Worm (Caenorhabditis elegans): ENCODE measurements around the gene dbl-1.

- no peak for TF ChIP-seq dao-5 (tag; optimal IDR thresholded peaks at IDR 0.05)
- TF ChIP-seq him-1 (tag; optimal IDR thresholded peaks at IDR 0.05) = no peak
Observed at ce11 chrV:6764972-6765371, 7.0 kb downstream of the dbl-1 start, which contains the start of gene bbs-8.
